Fruit fly (Drosophila melanogaster) whole organism, wandering third instar larva: Measurements from ENCODE around the gene Pde6.

Source experiments
- Abd-B ChIP-seq: fragments of >200 bp; optimal IDR thresholded peaks from 2 replicates; lab custom pipeline; 2017; ENCODE audit warnings: missing biosample characterization, missing genetic modification characterization
- Hr78 ChIP-seq: fragments of >200 bp; optimal IDR thresholded peaks from 2 replicates; lab custom pipeline; 2017; ENCODE audit warnings: missing biosample characterization, missing genetic modification characterization
- Rel ChIP-seq, 2 experiments: fragments of 200-800 bp; sonication (Bioruptor generic) in 1 of 2; optimal IDR thresholded peaks; 2 replicates in 1 of 2; 3 replicates in 1 of 2; lab custom pipeline; 2016 to 2019; ENCODE audit warnings: mild to moderate bottlenecking in 2 of 2, missing biosample characterization in 2 of 2, missing genetic modification characterization in 2 of 2, moderate library complexity in 1 of 2
- foxo ChIP-seq, 2 experiments: fragments of 200-800 bp; sonication (Bioruptor generic); optimal IDR thresholded peaks; 2 replicates in 1 of 2; 3 replicates in 1 of 2; lab custom pipeline; 2016 to 2017; ENCODE audit warnings: missing biosample characterization in 2 of 2, missing genetic modification characterization in 2 of 2
- pan ChIP-seq: fragments of >200 bp; optimal IDR thresholded peaks from 2 replicates; lab custom pipeline; 2017
- rgr ChIP-seq: fragments of 200-800 bp; sonication (Bioruptor generic); optimal IDR thresholded peaks from 3 replicates; lab custom pipeline; 2016; ENCODE audit warnings: missing biosample characterization, mild to moderate bottlenecking, missing genetic modification characterization
- sv ChIP-seq: fragments of 200-800 bp; sonication (Bioruptor generic); optimal IDR thresholded peaks from 3 replicates; lab custom pipeline; 2016; ENCODE audit warnings: missing biosample characterization, missing genetic modification characterization

DNA sequence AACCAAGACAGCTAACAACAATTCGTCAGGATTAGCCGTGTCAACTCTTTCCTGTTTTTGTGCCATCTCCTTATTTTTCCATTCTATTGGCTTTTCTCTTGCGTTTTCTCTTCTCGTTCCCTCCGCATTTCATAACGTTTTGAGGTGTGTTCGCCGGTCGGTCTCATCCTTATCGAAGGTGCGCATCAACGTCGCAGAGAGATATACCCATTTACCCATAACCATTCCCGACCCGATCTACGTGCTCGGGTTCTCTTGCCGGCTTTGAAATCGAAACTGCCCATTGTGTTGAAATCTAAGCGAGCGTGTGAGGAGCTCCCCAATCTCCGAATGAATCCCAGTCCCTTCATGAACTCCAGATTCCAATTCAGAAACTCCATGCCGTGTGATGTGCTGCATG lies 75.1 kb downstream of the Pde6 start:
- TF ChIP-seq Rel (GFP tag; optimal IDR thresholded peaks at IDR 0.05; lab: Kevin White, UChicago) (no peak), Rel (tag; optimal IDR thresholded peaks at IDR 0.05; lab: Kevin White, UChicago) (no peak), pan (no peak), Hr78 (GFP tag; lab: Kevin White, UChicago) (no peak), foxo (GFP tag; optimal IDR thresholded peaks at IDR 0.05; lab: Kevin White, UChicago) (no peak), rgr (GFP tag; lab: Kevin White, UChicago) (no peak), sv (GFP tag; lab: Kevin White, UChicago) (no peak), Abd-B (GFP tag; lab: Kevin White, UChicago) (no peak)
